Worm (Caenorhabditis elegans) whole organism, mixed stage, embryonic: Measurements from ENCODE around the gene str-86.

Experiments
- M03D4.4 ChIP-seq: sonication (generic microtip); optimal IDR thresholded peaks from 2 replicates; lab custom pipeline; 2017; ENCODE audit warnings: mild to moderate bottlenecking, missing genetic modification characterization, missing compliant biosample characterization
- bed-3 ChIP-seq: fragments of 200-800 bp; sonication (Bioruptor generic); optimal IDR thresholded peaks from 3 replicates; lab custom pipeline; 2018; ENCODE audit warnings: mild to moderate bottlenecking, missing genetic modification characterization, moderate library complexity, missing compliant biosample characterization
- blmp-1 ChIP-seq: fragments of 150-350 bp; optimal IDR thresholded peaks from 2 replicates; lab custom pipeline; 2014; ENCODE audit warnings: missing biosample characterization, missing genetic modification characterization
- ceh-43 ChIP-seq: fragments of 200-800 bp; sonication (Bioruptor generic); optimal IDR thresholded peaks from 2 replicates; lab custom pipeline; 2018; ENCODE audit warnings: mild to moderate bottlenecking, missing genetic modification characterization, moderate library complexity, missing compliant biosample characterization
- ceh-83 ChIP-seq: fragments of 200-800 bp; sonication (Bioruptor generic); optimal IDR thresholded peaks from 2 replicates; lab custom pipeline; 2018; ENCODE audit warnings: mild to moderate bottlenecking, missing genetic modification characterization, missing compliant biosample characterization
- ces-1 ChIP-seq: fragments of 150-350 bp; optimal IDR thresholded peaks from 2 replicates; lab custom pipeline; 2014; ENCODE audit warnings: missing biosample characterization, missing genetic modification reagents, missing genetic modification characterization
- cnd-1 ChIP-seq: fragments of 200-800 bp; sonication (Bioruptor generic); optimal IDR thresholded peaks from 2 replicates; lab custom pipeline; 2018; ENCODE audit warnings: mild to moderate bottlenecking, missing genetic modification characterization, missing compliant biosample characterization
- drap-1 ChIP-seq: fragments of 200-800 bp; sonication (Bioruptor generic); optimal IDR thresholded peaks from 3 replicates; lab custom pipeline; 2018; ENCODE audit warnings: mild to moderate bottlenecking, missing genetic modification characterization, missing compliant biosample characterization
- elt-3 ChIP-seq: fragments of 150-350 bp; optimal IDR thresholded peaks from 2 replicates; lab custom pipeline; 2014; ENCODE audit warnings: missing biosample characterization, missing genetic modification characterization
- flh-1 ChIP-seq: fragments of 200-800 bp; sonication (Bioruptor generic); optimal IDR thresholded peaks from 2 replicates; lab custom pipeline; 2018; ENCODE audit warnings: mild to moderate bottlenecking, missing genetic modification characterization, moderate library complexity, missing compliant biosample characterization
- ham-2 ChIP-seq: fragments of 200-800 bp; sonication (Bioruptor generic); optimal IDR thresholded peaks from 2 replicates; lab custom pipeline; 2018; ENCODE audit warnings: mild to moderate bottlenecking, missing genetic modification characterization, missing compliant biosample characterization
- hlh-1 ChIP-seq: fragments of 150-350 bp; optimal IDR thresholded peaks from 2 replicates; lab custom pipeline; 2014; ENCODE audit warnings: missing biosample characterization, missing genetic modification reagents, missing genetic modification characterization
- lin-13 ChIP-seq: fragments of 150-350 bp; optimal IDR thresholded peaks from 2 replicates; lab custom pipeline; 2014; ENCODE audit warnings: missing biosample characterization, missing genetic modification characterization
- lin-32 ChIP-seq: fragments of 200-800 bp; sonication (Bioruptor generic); optimal IDR thresholded peaks from 2 replicates; lab custom pipeline; 2018; ENCODE audit warnings: mild to moderate bottlenecking, missing genetic modification characterization, missing compliant biosample characterization
- lsy-2 ChIP-seq: fragments of 150-350 bp; optimal IDR thresholded peaks from 2 replicates; lab custom pipeline; 2014; ENCODE audit warnings: missing biosample characterization, missing genetic modification characterization
- mab-5 ChIP-seq: fragments of 150-350 bp; optimal IDR thresholded peaks from 2 replicates; lab custom pipeline; 2014; ENCODE audit warnings: missing biosample characterization, missing genetic modification characterization
- mep-1 ChIP-seq: fragments of 150-350 bp; optimal IDR thresholded peaks from 2 replicates; lab custom pipeline; 2017; ENCODE audit warnings: missing biosample characterization, missing genetic modification reagents, missing genetic modification characterization, inconsistent platforms
- mls-2 ChIP-seq: sonication (generic microtip); optimal IDR thresholded peaks from 2 replicates; lab custom pipeline; 2016; ENCODE audit warnings: mild to moderate bottlenecking, missing genetic modification characterization, moderate library complexity, missing compliant biosample characterization
- nhr-12 ChIP-seq: fragments of 150-350 bp; optimal IDR thresholded peaks from 2 replicates; lab custom pipeline; 2014; ENCODE audit warnings: missing biosample characterization, missing genetic modification characterization
- nhr-2 ChIP-seq: fragments of 150-350 bp; optimal IDR thresholded peaks from 2 replicates; lab custom pipeline; 2014; ENCODE audit warnings: missing biosample characterization, missing genetic modification characterization
- nhr-237 ChIP-seq: fragments of 150-350 bp; optimal IDR thresholded peaks from 2 replicates; lab custom pipeline; 2014; ENCODE audit warnings: missing biosample characterization, missing genetic modification characterization
- nhr-76 ChIP-seq: sonication (generic microtip); optimal IDR thresholded peaks from 2 replicates; lab custom pipeline; 2017; ENCODE audit warnings: missing biosample characterization, missing genetic modification characterization
- pha-4 ChIP-seq: fragments of 150-350 bp; optimal IDR thresholded peaks from 2 replicates; lab custom pipeline; 2018; ENCODE audit warnings: missing biosample characterization, missing genetic modification reagents, missing genetic modification characterization
- sem-2 ChIP-seq: fragments of 200-800 bp; sonication (Bioruptor generic); optimal IDR thresholded peaks from 2 replicates; lab custom pipeline; 2018; ENCODE audit warnings: mild to moderate bottlenecking, missing genetic modification characterization, missing compliant biosample characterization
- snpc-4 ChIP-seq: fragments of 150-350 bp; optimal IDR thresholded peaks from 2 replicates; lab custom pipeline; 2014; ENCODE audit warnings: missing biosample characterization, missing genetic modification characterization
- sptf-1 ChIP-seq: sonication (generic microtip); optimal IDR thresholded peaks from 2 replicates; lab custom pipeline; 2017; ENCODE audit warnings: mild to moderate bottlenecking, missing genetic modification characterization, moderate library complexity, missing compliant biosample characterization
- tbx-8 ChIP-seq: fragments of 200-800 bp; sonication (Bioruptor generic); optimal IDR thresholded peaks from 2 replicates; lab custom pipeline; 2018; ENCODE audit warnings: mild to moderate bottlenecking, missing genetic modification characterization, moderate library complexity, missing compliant biosample characterization
- unc-120 ChIP-seq: sonication (generic microtip); optimal IDR thresholded peaks from 2 replicates; lab custom pipeline; 2017; ENCODE audit warnings: missing genetic modification characterization, missing compliant biosample characterization; ENCODE audit not compliant: poor library complexity, severe bottlenecking
- unc-39 ChIP-seq: fragments of 150-350 bp; optimal IDR thresholded peaks from 2 replicates; lab custom pipeline; 2014; ENCODE audit warnings: missing biosample characterization, missing genetic modification characterization
- unc-62 ChIP-seq: fragments of 150-350 bp; optimal IDR thresholded peaks from 2 replicates; lab custom pipeline; 2014; ENCODE audit warnings: missing biosample characterization, missing genetic modification reagents, missing genetic modification characterization
- zip-8 ChIP-seq: fragments of 150-350 bp; optimal IDR thresholded peaks from 2 replicates; lab custom pipeline; 2014; ENCODE audit warnings: missing biosample characterization, missing genetic modification characterization
- ztf-11 ChIP-seq: fragments of 150-350 bp; optimal IDR thresholded peaks from 2 replicates; lab custom pipeline; 2014; ENCODE audit warnings: missing biosample characterization, missing genetic modification characterization

The str-86 gene

ce11 chrV:8948996-8949395, 34.5 kb downstream of the str-86 start:
- TF ChIP-seq lin-32 (GFP tag; lab: Kevin White, UChicago) (no peak), ceh-83 (no peak), sptf-1 (tag; lab: Kevin White, UChicago) (no peak), lin-13 (tag; lab: Kevin White, UChicago) (no peak), zip-8 (tag; lab: Kevin White, UChicago) (no peak), mep-1 (tag; lab: Kevin White, UChicago) (no peak), blmp-1 (no peak), elt-3 (no peak), ham-2 (GFP tag; lab: Kevin White, UChicago) (no peak)
- TF ChIP-seq, all 35 proteins: peak for 0

- TF ChIP-seq nhr-76 (no peak), blmp-1 (no peak), elt-3 (no peak), ztf-11 (tag; lab: Kevin White, UChicago) (no peak), flh-1 (GFP tag; lab: Kevin White, UChicago) (no peak), unc-120 (tag; lab: Kevin White, UChicago) (no peak), M03D4.4 (tag; lab: Kevin White, UChicago) (no peak), tbx-8 (no peak), mls-2 (no peak), cnd-1 (tag; lab: Kevin White, UChicago) (no peak), mab-5 (tag; lab: Kevin White, UChicago) (no peak), unc-62 (no peak), sptf-1 (tag; lab: Kevin White, UChicago) (no peak), pha-4 (tag; lab: Kevin White, UChicago) (no peak), ham-2 (GFP tag; lab: Kevin White, UChicago) (no peak), ceh-83 (no peak), bed-3 (GFP tag; lab: Kevin White, UChicago) (no peak)
Observed at ce11 chrV:8948365-8948764, 35.1 kb downstream of the str-86 start.

ce11 chrV:8947499-8947898, 36.0 kb downstream of the str-86 start, which contains the start of gene gck-1:
gck-1 (plus strand) TSS chrV:8947799.
- TF ChIP-seq nhr-12: no peak
- no peak for TF ChIP-seq unc-120 (tag; lab: Kevin White, UChicago)
- no peak for TF ChIP-seq flh-1 (GFP tag; lab: Kevin White, UChicago)
- no peak for TF ChIP-seq snpc-4 (tag; lab: Kevin White, UChicago)
- no peak for TF ChIP-seq ceh-43 (GFP tag; lab: Kevin White, UChicago)
- no peak for TF ChIP-seq mep-1 (tag; lab: Kevin White, UChicago)
- TF ChIP-seq hlh-1 (tag; lab: Kevin White, UChicago): no peak
- TF ChIP-seq nhr-76: no peak
- no peak for TF ChIP-seq M03D4.4 (tag; lab: Kevin White, UChicago)
- no peak for TF ChIP-seq zip-8 (tag; lab: Kevin White, UChicago)
- no peak for TF ChIP-seq ham-2 (GFP tag; lab: Kevin White, UChicago)
- no peak for TF ChIP-seq bed-3 (GFP tag; lab: Kevin White, UChicago)
- TF ChIP-seq lsy-2: no peak
- no peak for TF ChIP-seq nhr-237
- no peak for TF ChIP-seq lin-13 (tag; lab: Kevin White, UChicago)
- TF ChIP-seq sptf-1 (tag; lab: Kevin White, UChicago): no peak
- no peak for TF ChIP-seq mls-2
- no peak for TF ChIP-seq elt-3

- TF ChIP-seq elt-3 (no peak), ces-1 (no peak), zip-8 (tag; lab: Kevin White, UChicago) (peak; percentile 6), pha-4 (tag; lab: Kevin White, UChicago) (no peak)
- TF ChIP-seq, all 35 proteins: peak for 1
Observed at ce11 chrV:8946142-8946541, 37.4 kb downstream of the str-86 start.

ce11 chrV:8944481-8944880, 39.0 kb downstream of the str-86 start:
- TF ChIP-seq mep-1 (tag; lab: Kevin White, UChicago): no peak
- TF ChIP-seq snpc-4 (tag; lab: Kevin White, UChicago): no peak
- TF ChIP-seq nhr-2 (tag; lab: Kevin White, UChicago): no peak
- TF ChIP-seq ztf-11 (tag; lab: Kevin White, UChicago): no peak
- TF ChIP-seq sem-2: no peak
- no peak for TF ChIP-seq drap-1 (GFP tag; lab: Kevin White, UChicago)
- no peak for TF ChIP-seq mls-2
- TF ChIP-seq zip-8 (tag; lab: Kevin White, UChicago): no peak
- TF ChIP-seq hlh-1 (tag; lab: Kevin White, UChicago): no peak
- TF ChIP-seq blmp-1: no peak
- no peak for TF ChIP-seq unc-39 (tag; lab: Kevin White, UChicago)
- no peak for TF ChIP-seq cnd-1 (tag; lab: Kevin White, UChicago)
- TF ChIP-seq lsy-2: no peak
- no peak for TF ChIP-seq ceh-83
- TF ChIP-seq nhr-76: no peak
- TF ChIP-seq, all 35 proteins: peak for 0
